Fruit fly (Drosophila melanogaster) whole organism, embryonic: ENCODE data around the gene CG31974.

Experiments used
- ATbp ChIP-seq: fragments of 200-800 bp; sonication (Bioruptor generic); optimal IDR thresholded peaks from 2 replicates; lab custom pipeline; 2017; ENCODE audit warnings: missing biosample characterization, mild to moderate bottlenecking, missing genetic modification characterization, missing genetic modification reagents
- Antp ChIP-seq: fragments of 200-800 bp; sonication (Bioruptor generic); optimal IDR thresholded peaks from 3 replicates; lab custom pipeline; 2016; ENCODE audit warnings: missing biosample characterization, missing genetic modification characterization
- CG10543 ChIP-seq: fragments of 200-800 bp; sonication (Bioruptor generic); optimal IDR thresholded peaks from 3 replicates; lab custom pipeline; 2017; ENCODE audit warnings: missing biosample characterization, mild to moderate bottlenecking, missing genetic modification characterization, moderate library complexity
- CG12299 ChIP-seq: fragments of 200-800 bp; sonication (Bioruptor generic); optimal IDR thresholded peaks from 2 replicates; lab custom pipeline; 2018; ENCODE audit warnings: missing biosample characterization, mild to moderate bottlenecking, missing genetic modification characterization
- CG13775 ChIP-seq: fragments of 200-800 bp; sonication (Bioruptor generic); optimal IDR thresholded peaks from 3 replicates; lab custom pipeline; 2017; ENCODE audit warnings: missing biosample characterization, mild to moderate bottlenecking, missing genetic modification characterization
- CG15011 ChIP-seq: fragments of 200-800 bp; sonication (Bioruptor generic); optimal IDR thresholded peaks from 3 replicates; lab custom pipeline; 2018; ENCODE audit warnings: missing biosample characterization, mild to moderate bottlenecking, missing genetic modification characterization
- CG1603 ChIP-seq: fragments of 200-800 bp; sonication (Bioruptor generic); optimal IDR thresholded peaks from 2 replicates; lab custom pipeline; 2019; ENCODE audit warnings: missing biosample characterization, mild to moderate bottlenecking, missing genetic modification characterization, moderate library complexity
- CG17359 ChIP-seq: fragments of 200-800 bp; sonication (Bioruptor generic); optimal IDR thresholded peaks from 3 replicates; lab custom pipeline; 2018; ENCODE audit warnings: missing biosample characterization, mild to moderate bottlenecking, missing genetic modification characterization, moderate library complexity
- CG17802 ChIP-seq: fragments of 200-800 bp; sonication (Bioruptor generic); optimal IDR thresholded peaks from 2 replicates; lab custom pipeline; 2018; ENCODE audit warnings: missing biosample characterization, mild to moderate bottlenecking, missing genetic modification characterization, moderate library complexity
- CG18476 ChIP-seq: fragments of 200-800 bp; sonication (Bioruptor generic); optimal IDR thresholded peaks from 2 replicates; lab custom pipeline; 2016; ENCODE audit warnings: missing biosample characterization, mild to moderate bottlenecking, missing genetic modification characterization
- CG2678 ChIP-seq: fragments of 200-800 bp; sonication (Bioruptor generic); optimal IDR thresholded peaks from 3 replicates; lab custom pipeline; 2019; ENCODE audit warnings: missing biosample characterization, mild to moderate bottlenecking, missing genetic modification characterization, moderate library complexity
- CG2712 ChIP-seq: fragments of 200-800 bp; optimal IDR thresholded peaks from 3 replicates; lab custom pipeline; 2019; ENCODE audit warnings: missing biosample characterization, mild to moderate bottlenecking, missing genetic modification characterization, moderate library complexity
- CG6683 ChIP-seq: fragments of 200-800 bp; sonication (Bioruptor generic); optimal IDR thresholded peaks from 2 replicates; lab custom pipeline; 2017; ENCODE audit warnings: missing biosample characterization, mild to moderate bottlenecking, missing genetic modification characterization, missing genetic modification reagents
- CG8089 ChIP-seq: fragments of 200-800 bp; sonication (Bioruptor generic); optimal IDR thresholded peaks from 3 replicates; lab custom pipeline; 2016; ENCODE audit warnings: missing biosample characterization, missing genetic modification characterization
- CG8924 ChIP-seq: fragments of 200-800 bp; optimal IDR thresholded peaks from 3 replicates; lab custom pipeline; 2019; ENCODE audit warnings: missing biosample characterization, mild to moderate bottlenecking, missing genetic modification characterization, moderate library complexity
- CG9817 ChIP-seq: fragments of 200-800 bp; sonication (Bioruptor generic); optimal IDR thresholded peaks from 2 replicates; lab custom pipeline; 2018; ENCODE audit warnings: missing biosample characterization, mild to moderate bottlenecking, missing genetic modification characterization, moderate library complexity
- D19A ChIP-seq: fragments of 200-800 bp; optimal IDR thresholded peaks from 3 replicates; lab custom pipeline; 2019; ENCODE audit warnings: missing biosample characterization, mild to moderate bottlenecking, missing genetic modification characterization, moderate library complexity
- Dip3 ChIP-seq: fragments of 200-800 bp; sonication (Bioruptor generic); optimal IDR thresholded peaks from 3 replicates; lab custom pipeline; 2016; ENCODE audit warnings: missing biosample characterization, missing genetic modification characterization
- Drgx ChIP-seq: fragments of 200-800 bp; sonication (Bioruptor generic); IDR thresholded peaks from 2 replicates; pipeline ENCODE4 v1.3.6; 2022; ENCODE audit warnings: missing biosample characterization, missing genetic modification characterization
- E2f2 ChIP-seq: fragments of 200-800 bp; sonication (Bioruptor generic); IDR thresholded peaks from 2 replicates; pipeline ENCODE4 v1.3.6; 2022; ENCODE audit warnings: missing biosample characterization, missing genetic modification characterization
- ERR ChIP-seq: fragments of 200-800 bp; sonication (Bioruptor generic); optimal IDR thresholded peaks from 2 replicates; lab custom pipeline; 2016; ENCODE audit warnings: missing biosample characterization, missing genetic modification characterization
- Gug ChIP-seq: fragments of 200-800 bp; sonication (Bioruptor generic); IDR thresholded peaks from 4 replicates; pipeline ENCODE4 v1.3.6; 2022; ENCODE audit warnings: missing biosample characterization, missing genetic modification characterization
- HLH3B ChIP-seq: fragments of 200-800 bp; sonication (Bioruptor generic); IDR thresholded peaks from 2 replicates; pipeline ENCODE4 v1.3.6; 2022; ENCODE audit warnings: missing biosample characterization, missing genetic modification characterization
- Hr3 ChIP-seq: fragments of 200-800 bp; sonication (Bioruptor generic); optimal IDR thresholded peaks from 3 replicates; lab custom pipeline; 2016; ENCODE audit warnings: missing biosample characterization, missing genetic modification characterization
- Jarid2 ChIP-seq: fragments of 200-800 bp; sonication (Bioruptor generic); optimal IDR thresholded peaks from 3 replicates; lab custom pipeline; 2017; ENCODE audit warnings: mild to moderate bottlenecking, missing biosample characterization, missing genetic modification reagents, missing genetic modification characterization
- Lim3 ChIP-seq: fragments of 200-800 bp; sonication (Bioruptor generic); IDR thresholded peaks from 2 replicates; pipeline ENCODE4 v1.3.6; 2022; ENCODE audit warnings: missing biosample characterization, missing genetic modification characterization
- MBD-R2 ChIP-seq: fragments of 200-800 bp; sonication (Bioruptor generic); IDR thresholded peaks from 2 replicates; pipeline ENCODE4 v1.3.6; 2022; ENCODE audit warnings: missing biosample characterization, missing genetic modification characterization
- MESR4 ChIP-seq: fragments of 200-800 bp; sonication (Bioruptor generic); optimal IDR thresholded peaks from 2 replicates; lab custom pipeline; 2018; ENCODE audit warnings: missing biosample characterization, mild to moderate bottlenecking, missing genetic modification characterization, moderate library complexity
- Neu2 ChIP-seq: fragments of 200-800 bp; sonication (Bioruptor generic); optimal IDR thresholded peaks from 3 replicates; lab custom pipeline; 2016; ENCODE audit warnings: missing biosample characterization, missing genetic modification characterization, borderline replicate concordance
- Side ChIP-seq: fragments of 200-800 bp; sonication (Bioruptor generic); optimal IDR thresholded peaks from 2 replicates; lab custom pipeline; 2016; ENCODE audit warnings: missing biosample characterization, missing genetic modification characterization
- TFAM ChIP-seq: fragments of 200-800 bp; sonication (Bioruptor generic); optimal IDR thresholded peaks from 2 replicates; lab custom pipeline; 2017; ENCODE audit warnings: missing biosample characterization, missing genetic modification characterization, inconsistent platforms
- Tbp ChIP-seq: fragments of >200 bp; optimal IDR thresholded peaks from 2 replicates; lab custom pipeline; 2018; ENCODE audit warnings: missing biosample characterization, missing genetic modification characterization
- az2 ChIP-seq: fragments of 200-800 bp; sonication (Bioruptor generic); optimal IDR thresholded peaks from 3 replicates; lab custom pipeline; 2016; ENCODE audit warnings: missing biosample characterization, missing genetic modification characterization
- chinmo ChIP-seq: fragments of 200-800 bp; sonication (Bioruptor generic); IDR thresholded peaks from 4 replicates; pipeline ENCODE4 v1.3.6; 2022; ENCODE audit warnings: missing biosample characterization, missing genetic modification characterization; ENCODE audit not compliant: partially characterized antibody
- danr ChIP-seq: fragments of 200-800 bp; sonication (Bioruptor generic); IDR thresholded peaks from 2 replicates; pipeline ENCODE4 v1.3.6; 2022; ENCODE audit warnings: missing biosample characterization, missing genetic modification characterization
- dpn ChIP-seq, 2 experiments: fragments of 200-800 bp; sonication (Bioruptor generic); optimal IDR thresholded peaks; 3 replicates each; lab custom pipeline; 2016; ENCODE audit warnings: missing biosample characterization in 2 of 2, missing genetic modification characterization in 2 of 2
- en ChIP-seq: fragments of 200-800 bp; sonication (Bioruptor generic); optimal IDR thresholded peaks from 2 replicates; lab custom pipeline; 2016; ENCODE audit warnings: missing biosample characterization, missing genetic modification characterization
- jing ChIP-seq: fragments of 200-800 bp; sonication (Bioruptor generic); optimal IDR thresholded peaks from 2 replicates; lab custom pipeline; 2018; ENCODE audit warnings: missing biosample characterization, mild to moderate bottlenecking, missing genetic modification characterization
- kni ChIP-seq: fragments of 200-800 bp; sonication (Bioruptor generic); optimal IDR thresholded peaks from 3 replicates; lab custom pipeline; 2017; ENCODE audit warnings: mild to moderate bottlenecking, missing biosample characterization, missing genetic modification reagents, missing genetic modification characterization
- nau ChIP-seq: fragments of 200-800 bp; sonication (Bioruptor generic); optimal IDR thresholded peaks from 3 replicates; lab custom pipeline; 2017; ENCODE audit warnings: missing biosample characterization, mild to moderate bottlenecking, missing genetic modification characterization, missing genetic modification reagents
- otp ChIP-seq: fragments of 200-800 bp; sonication (Bioruptor generic); IDR thresholded peaks from 3 replicates; pipeline ENCODE4, ENCODE4 v1.3.6; 2022; ENCODE audit warnings: missing biosample characterization, missing genetic modification characterization
- pros ChIP-seq: fragments of 200-800 bp; sonication (Bioruptor generic); optimal IDR thresholded peaks from 3 replicates; lab custom pipeline; 2019; ENCODE audit warnings: missing biosample characterization, mild to moderate bottlenecking, missing genetic modification characterization, moderate library complexity
- schlank ChIP-seq: fragments of 200-800 bp; sonication (Bioruptor generic); optimal IDR thresholded peaks from 2 replicates; lab custom pipeline; 2018; ENCODE audit warnings: missing biosample characterization, mild to moderate bottlenecking, missing genetic modification characterization
- sisA ChIP-seq: fragments of 200-800 bp; sonication (Bioruptor generic); IDR thresholded peaks from 2 replicates; pipeline ENCODE4 v1.3.6; 2022; ENCODE audit warnings: missing biosample characterization, missing genetic modification characterization
- slbo ChIP-seq: fragments of 200-800 bp; sonication (Bioruptor generic); IDR thresholded peaks from 2 replicates; pipeline ENCODE4 v1.3.6; 2022; ENCODE audit warnings: missing biosample characterization, missing genetic modification characterization
- sr ChIP-seq: fragments of 200-800 bp; sonication (Bioruptor generic); IDR thresholded peaks from 3 replicates; pipeline ENCODE4 v1.3.6; 2022; ENCODE audit warnings: missing biosample characterization, missing genetic modification characterization
- tio ChIP-seq: fragments of 200-800 bp; sonication (Bioruptor generic); optimal IDR thresholded peaks from 2 replicates; lab custom pipeline; 2017; ENCODE audit warnings: missing biosample characterization, missing genetic modification characterization, inconsistent platforms
- trem ChIP-seq: fragments of 200-800 bp; optimal IDR thresholded peaks from 3 replicates; lab custom pipeline; 2019; ENCODE audit warnings: missing biosample characterization, mild to moderate bottlenecking, missing genetic modification characterization, moderate library complexity
- vvl ChIP-seq: fragments of 200-800 bp; sonication (Bioruptor generic); IDR thresholded peaks from 2 replicates; pipeline ENCODE4 v1.3.6; 2022; ENCODE audit warnings: missing biosample characterization, missing genetic modification characterization
- zen ChIP-seq: fragments of 200-800 bp; sonication (Bioruptor generic); optimal IDR thresholded peaks from 3 replicates; lab custom pipeline; 2018; ENCODE audit warnings: missing biosample characterization, mild to moderate bottlenecking, missing genetic modification characterization, moderate library complexity

CG31974 gene

DNA sequence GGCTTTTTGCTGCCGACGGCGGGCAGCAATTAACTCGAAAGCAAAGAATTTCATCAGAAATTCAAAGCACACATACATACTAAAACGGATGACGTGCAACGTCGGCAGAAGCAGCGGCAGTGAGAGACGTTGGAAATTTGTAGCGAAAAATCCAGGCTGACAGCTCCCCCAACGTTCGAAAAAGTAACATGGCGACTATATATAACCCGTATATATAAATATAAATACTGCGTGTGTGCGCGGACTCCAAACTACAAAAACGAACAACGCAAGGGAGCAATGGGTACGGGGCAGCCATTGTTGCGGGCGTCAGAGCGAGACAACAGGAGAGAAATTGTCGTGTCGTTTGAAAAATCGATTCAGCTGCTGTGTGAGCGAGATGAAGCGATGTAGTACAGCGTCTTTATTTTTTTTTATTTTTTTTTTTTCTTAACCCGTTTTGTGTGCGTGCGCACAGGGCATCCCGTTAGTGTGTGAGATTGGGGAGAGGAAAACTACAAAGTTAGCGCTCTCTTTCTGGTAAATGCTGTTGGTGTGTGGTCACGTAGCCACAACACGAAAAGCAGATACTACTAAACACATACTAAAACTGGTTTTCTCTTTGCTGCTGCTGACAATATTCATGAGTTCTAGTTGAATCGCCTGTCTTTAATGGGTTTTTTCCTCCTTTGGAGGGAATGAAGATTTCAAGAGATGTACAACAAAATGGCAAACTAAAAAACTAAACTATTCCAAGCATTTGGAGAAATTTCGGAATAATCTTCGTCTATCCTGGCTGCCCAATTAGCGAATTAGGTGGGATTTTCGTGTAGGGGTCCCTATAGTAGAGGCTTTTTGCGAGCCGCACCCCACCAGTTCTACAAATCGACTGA, 17.9 kb upstream of the CG31974 start (continued):
- TF ChIP-seq chinmo (GFP tag; lab: Robert Waterston, UW) (no peak), Hr3 (no peak), CG8089 (no peak), Jarid2 (peak; percentile 79), Tbp (no peak), D19A (tag; lab: Kevin White, UChicago) (no peak), trem (tag; lab: Kevin White, UChicago) (no peak), schlank (tag; lab: Kevin White, UChicago) (no peak), vvl (GFP tag; lab: Robert Waterston, UW) (no peak), kni (GFP tag; lab: Kevin White, UChicago) (peak; percentile 100), nau (GFP tag; lab: Kevin White, UChicago) (no peak), az2 (no peak), CG18476 (peak; percentile 22), CG12299 (tag; lab: Kevin White, UChicago) (no peak), CG8924 (tag; lab: Kevin White, UChicago) (peak; percentile 28), Drgx (GFP tag; lab: Robert Waterston, UW) (no peak), ERR (GFP tag; lab: Kevin White, UChicago) (peak; percentile 22), dpn (GFP tag; optimal IDR thresholded peaks at IDR 0.05; lab: Kevin White, UChicago) (no peak), HLH3B (GFP tag; lab: Robert Waterston, UW) (no peak), CG1603 (tag; lab: Kevin White, UChicago) (peak; percentile 43), MBD-R2 (GFP tag; lab: Robert Waterston, UW) (no peak), pros (peak; percentile 99), MESR4 (GFP tag; lab: Kevin White, UChicago) (no peak), Gug (GFP tag; lab: Robert Waterston, UW) (no peak), slbo (GFP tag; lab: Robert Waterston, UW) (no peak), jing (GFP tag; lab: Kevin White, UChicago) (no peak), Lim3 (GFP tag; lab: Robert Waterston, UW) (no peak), TFAM (GFP tag; lab: Kevin White, UChicago) (no peak), E2f2 (GFP tag; lab: Robert Waterston, UW) (no peak), sr (GFP tag; lab: Robert Waterston, UW) (no peak), Neu2 (GFP tag; lab: Kevin White, UChicago) (no peak), CG2712 (tag; lab: Kevin White, UChicago) (no peak), Dip3 (GFP tag; lab: Kevin White, UChicago) (peak; percentile 30), CG10543 (GFP tag; lab: Kevin White, UChicago) (peak; percentile 97), CG17359 (tag; lab: Kevin White, UChicago) (peak; percentile 91), en (GFP tag; lab: Kevin White, UChicago) (peak; percentile 19), danr (GFP tag; lab: Robert Waterston, UW) (no peak), otp (GFP tag; lab: Robert Waterston, UW) (no peak), Antp (no peak), CG6683 (no peak), CG13775 (no peak), sisA (GFP tag; lab: Robert Waterston, UW) (no peak), CG15011 (no peak), CG17802 (tag; lab: Kevin White, UChicago) (no peak), ATbp (GFP tag; lab: Kevin White, UChicago) (no peak), CG2678 (tag; lab: Kevin White, UChicago) (peak; percentile 38), Side (no peak), CG9817 (tag; lab: Kevin White, UChicago) (peak; percentile 17), tio (GFP tag; lab: Kevin White, UChicago) (no peak), zen (tag; lab: Kevin White, UChicago) (no peak)
